4 fruit fly cellular contexts compared by ENCODE assay signal in the genomic region with DNA sequence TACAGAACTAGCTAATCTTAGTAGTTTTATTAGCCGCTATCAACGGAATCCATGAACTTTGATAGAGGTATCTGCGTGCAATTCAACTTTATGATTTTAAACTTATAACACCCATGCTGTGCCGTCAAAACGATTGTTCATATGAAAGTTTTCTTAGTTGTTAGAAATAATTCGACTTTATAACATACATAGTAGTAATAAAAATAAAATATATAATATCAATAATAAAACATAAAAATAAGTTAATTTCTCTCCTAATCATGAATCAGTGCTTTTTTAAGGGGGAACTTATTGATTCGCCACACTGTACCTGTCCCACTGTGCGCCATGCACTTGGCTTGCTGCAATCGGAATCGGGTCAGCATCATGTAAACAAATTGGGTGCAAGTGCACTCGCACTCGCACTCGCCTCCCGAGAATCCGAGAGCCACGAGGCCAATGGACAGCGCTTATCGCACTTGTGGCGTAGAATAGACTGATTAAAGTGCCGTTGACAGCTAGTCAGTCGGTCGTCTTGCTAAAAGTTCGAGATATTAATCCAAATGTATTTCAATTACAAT.
TF ChIP-seq lines count a peak whose summit lies in the region.

No protein-coding gene starts in this region.

TF ChIP-seq in whole organism, adult, 20 proteins besides CTCF, POLR2A, EP300 and RAD21 (continued from another document):
- TF ChIP-seq ovo (GFP tag; optimal IDR thresholded peaks at IDR 0.05; lab: Kevin White, UChicago) (peak; percentile 11), tj (GFP tag; optimal IDR thresholded peaks at IDR 0.05; lab: Kevin White, UChicago) (no peak), Hr96 (GFP tag; optimal IDR thresholded peaks at IDR 0.05; lab: Kevin White, UChicago) (peak; percentile 83)

TF ChIP-seq in whole organism, embryonic, 481 proteins besides CTCF, POLR2A, EP300 and RAD21 (continued from another document and continues in another):
- TF ChIP-seq sug (tag; optimal IDR thresholded peaks at IDR 0.05; lab: Kevin White, UChicago) (peak; percentile 11), CG4820 (GFP tag; optimal IDR thresholded peaks at IDR 0.05; lab: Kevin White, UChicago) (no peak), sc (optimal IDR thresholded peaks at IDR 0.05; lab: Kevin White, UChicago) (no peak), sc (GFP tag; optimal IDR thresholded peaks at IDR 0.05; lab: Kevin White, UChicago) (no peak), eyg (GFP tag; optimal IDR thresholded peaks at IDR 0.05; lab: Kevin White, UChicago) (no peak), CG11247 (GFP tag; IDR thresholded peaks at IDR 0.05; lab: Robert Waterston, UW) (no peak), CG11560 (tag; IDR thresholded peaks at IDR 0.05; lab: Robert Waterston, UW) (no peak), zfh1 (GFP tag; IDR thresholded peaks at IDR 0.05; lab: Robert Waterston, UW) (0 out of 3 replicates have a peak, but pooled peaks have one; percentile 3), row (GFP tag; IDR thresholded peaks at IDR 0.05; lab: Robert Waterston, UW) (peak; percentile 37; the same call in 1 of the 3 replicates), Sox100B (GFP tag; optimal IDR thresholded peaks at IDR 0.05; lab: Kevin White, UChicago) (peak; percentile 17), E2f1 (GFP tag; IDR thresholded peaks at IDR 0.05; lab: Robert Waterston, UW) (no peak), CG7556 (GFP tag; optimal IDR thresholded peaks at IDR 0.05; lab: Kevin White, UChicago) (no peak), bowl (GFP tag; IDR thresholded peaks at IDR 0.05; lab: Robert Waterston, UW) (0 out of 2 replicates have a peak, but pooled peaks have one; percentile 12), mld (GFP tag; IDR thresholded peaks at IDR 0.05; lab: Robert Waterston, UW; ENCODE audit: partially characterized antibody) (no peak), sqz (GFP tag; optimal IDR thresholded peaks at IDR 0.05; lab: Kevin White, UChicago) (no peak), luna (GFP tag; optimal IDR thresholded peaks at IDR 0.05; lab: Kevin White, UChicago) (no peak), unc-4 (GFP tag; IDR thresholded peaks at IDR 0.05; lab: Robert Waterston, UW; ENCODE audit: partially characterized antibody) (no peak), CG9215 (GFP tag; IDR thresholded peaks at IDR 0.05; lab: Robert Waterston, UW) (no peak), CG14667 (GFP tag; IDR thresholded peaks at IDR 0.05; lab: Robert Waterston, UW) (no peak), sens (GFP tag; lab: Kevin White, UChicago) (no peak), ci (GFP tag; IDR thresholded peaks at IDR 0.05; lab: Robert Waterston, UW) (peak; percentile 35; the same call in 2 of the 3 replicates), CG3838 (GFP tag; optimal IDR thresholded peaks at IDR 0.05; lab: Kevin White, UChicago) (no peak), Med (GFP tag; lab: Kevin White, UChicago) (peak; percentile 5), zfh2 (GFP tag; optimal IDR thresholded peaks at IDR 0.05; lab: Kevin White, UChicago) (no peak), jigr1 (GFP tag; IDR thresholded peaks at IDR 0.05; lab: Robert Waterston, UW) (no peak), CG12391 (tag; optimal IDR thresholded peaks at IDR 0.05; lab: Kevin White, UChicago) (peak; percentile 28), mam (GFP tag; optimal IDR thresholded peaks at IDR 0.05; lab: Kevin White, UChicago) (no peak), ems (GFP tag; optimal IDR thresholded peaks at IDR 0.05; lab: Kevin White, UChicago) (no peak), btn (GFP tag; optimal IDR thresholded peaks at IDR 0.05; lab: Kevin White, UChicago) (no peak), CG15479 (GFP tag; optimal IDR thresholded peaks at IDR 0.05; lab: Kevin White, UChicago) (no peak), CG30431 (GFP tag; optimal IDR thresholded peaks at IDR 0.05; lab: Kevin White, UChicago) (no peak), CHES-1-like (GFP tag; optimal IDR thresholded peaks at IDR 0.05; lab: Kevin White, UChicago) (no peak), CG17385 (GFP tag; optimal IDR thresholded peaks at IDR 0.05; lab: Kevin White, UChicago) (peak; percentile 19), Asciz (GFP tag; optimal IDR thresholded peaks at IDR 0.05; lab: Kevin White, UChicago) (peak; percentile 41), CG16863 (GFP tag; optimal IDR thresholded peaks at IDR 0.05; lab: Kevin White, UChicago) (no peak), gro (GFP tag; optimal IDR thresholded peaks at IDR 0.05; lab: Kevin White, UChicago) (no peak), gem (tag; optimal IDR thresholded peaks at IDR 0.05; lab: Kevin White, UChicago) (peak; percentile 50), salm (tag; optimal IDR thresholded peaks at IDR 0.05; lab: Kevin White, UChicago) (no peak), dmrt11E (tag; optimal IDR thresholded peaks at IDR 0.05; lab: Kevin White, UChicago) (no peak), al (GFP tag; IDR thresholded peaks at IDR 0.05; lab: Robert Waterston, UW) (no peak), Hand (GFP tag; optimal IDR thresholded peaks at IDR 0.05; lab: Kevin White, UChicago) (no peak), BtbVII (GFP tag; optimal IDR thresholded peaks at IDR 0.05; lab: Kevin White, UChicago) (no peak)

TF ChIP-seq in whole organism, prepupa, 60 proteins besides CTCF, POLR2A, EP300 and RAD21 (continued from another document):
- TF ChIP-seq CG11902 (GFP tag; optimal IDR thresholded peaks at IDR 0.05; lab: Kevin White, UChicago) (no peak), CG6163 (GFP tag; IDR thresholded peaks at IDR 0.05; lab: Robert Waterston, UW) (peak; percentile 76), Ets96B (tag; optimal IDR thresholded peaks at IDR 0.05; lab: Kevin White, UChicago) (no peak), spab (GFP tag; optimal IDR thresholded peaks at IDR 0.05; lab: Kevin White, UChicago) (no peak), CG6276 (GFP tag; optimal IDR thresholded peaks at IDR 0.05; lab: Kevin White, UChicago) (peak; percentile 7), CG4318 (GFP tag; optimal IDR thresholded peaks at IDR 0.05; lab: Kevin White, UChicago) (no peak), CG8119 (GFP tag; IDR thresholded peaks at IDR 0.05; lab: Robert Waterston, UW) (peak; percentile 24; the same call in 2 of the 3 replicates), Lpt (GFP tag; optimal IDR thresholded peaks at IDR 0.05; lab: Kevin White, UChicago) (no peak), topi (GFP tag; optimal IDR thresholded peaks at IDR 0.05; lab: Kevin White, UChicago) (no peak), CG16779 (tag; optimal IDR thresholded peaks at IDR 0.05; lab: Kevin White, UChicago) (peak; percentile 15), Gug (GFP tag; IDR thresholded peaks at IDR 0.05; lab: Robert Waterston, UW) (no peak), CG11294 (GFP tag; IDR thresholded peaks at IDR 0.05; lab: Robert Waterston, UW) (no peak), CG9139 (GFP tag; optimal IDR thresholded peaks at IDR 0.05; lab: Kevin White, UChicago) (no peak), net (GFP tag; optimal IDR thresholded peaks at IDR 0.05; lab: Kevin White, UChicago) (peak; percentile 8), Eip93F (GFP tag; optimal IDR thresholded peaks at IDR 0.05; lab: Kevin White, UChicago) (peak; percentile 2), achi (GFP tag; optimal IDR thresholded peaks at IDR 0.05; lab: Kevin White, UChicago) (no peak), Smox (GFP tag; optimal IDR thresholded peaks at IDR 0.05; lab: Kevin White, UChicago) (no peak), CG32006 (GFP tag; optimal IDR thresholded peaks at IDR 0.05; lab: Kevin White, UChicago) (no peak), esn (GFP tag; optimal IDR thresholded peaks at IDR 0.05; lab: Kevin White, UChicago) (no peak), CG3919 (GFP tag; optimal IDR thresholded peaks at IDR 0.05; lab: Kevin White, UChicago) (peak; percentile 6), CG10631 (GFP tag; optimal IDR thresholded peaks at IDR 0.05; lab: Kevin White, UChicago) (no peak), CG34406 (GFP tag; optimal IDR thresholded peaks at IDR 0.05; lab: Kevin White, UChicago) (no peak), CG11762 (GFP tag; optimal IDR thresholded peaks at IDR 0.05; lab: Kevin White, UChicago; ENCODE audit: insufficient read depth) (no peak), svp (GFP tag; lab: Kevin White, UChicago) (peak; percentile 92), CG6792 (GFP tag; optimal IDR thresholded peaks at IDR 0.05; lab: Kevin White, UChicago) (no peak), Met (GFP tag; optimal IDR thresholded peaks at IDR 0.05; lab: Kevin White, UChicago) (peak; percentile 21), Sox102F (GFP tag; optimal IDR thresholded peaks at IDR 0.05; lab: Kevin White, UChicago) (no peak)

TF ChIP-seq in whole organism, pupa, 21 proteins besides CTCF, POLR2A, EP300 and RAD21 (continued from another document):
- TF ChIP-seq CG8301 (tag; optimal IDR thresholded peaks at IDR 0.05; lab: Kevin White, UChicago) = no peak
